Worm (Caenorhabditis elegans) whole organism, midembryonic: Measurements from ENCODE around the gene coq-5.

Experiments
- flt-1 ChIP-seq: fragments of 200-800 bp; sonication (Bioruptor generic); IDR thresholded peaks from 2 replicates; pipeline ENCODE4 v1.3.6; 2022; ENCODE audit warnings: missing genetic modification characterization, missing compliant biosample characterization
- ref-1 ChIP-seq: fragments of 200-800 bp; sonication (Bioruptor generic); conservative IDR thresholded peaks from 2 replicates; pipeline ENCODE4 v1.3.6; 2022; ENCODE audit warnings: missing genetic modification reagents, missing genetic modification characterization, missing compliant biosample characterization
- ztf-23 ChIP-seq: fragments of 200-800 bp; sonication (Bioruptor generic); IDR thresholded peaks from 2 replicates; pipeline ENCODE4 v1.3.6; 2022; ENCODE audit warnings: missing genetic modification reagents, missing genetic modification characterization, missing compliant biosample characterization

DNA sequence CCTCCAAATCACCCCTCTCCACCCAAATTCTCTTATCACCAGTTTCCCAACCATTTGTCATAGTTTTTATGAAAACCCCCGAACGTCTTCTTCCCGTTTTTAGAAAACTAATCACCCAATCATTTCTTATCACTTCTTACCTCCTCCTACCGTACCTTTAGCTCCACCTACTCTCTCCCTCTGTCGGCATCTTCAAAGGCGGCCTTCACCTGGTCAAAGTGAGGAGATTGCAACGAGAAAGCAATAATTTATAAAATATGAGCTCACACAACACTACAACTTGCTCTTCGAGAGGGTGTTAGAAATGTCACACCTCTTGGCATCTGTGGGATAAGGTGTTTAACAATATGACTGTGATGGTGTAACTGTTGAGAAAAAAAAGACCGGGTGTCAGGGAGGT lies 49.2 kb downstream of the coq-5 start:
- TF ChIP-seq flt-1 (GFP tag; lab: Robert Waterston, UW) (no peak), ref-1 (GFP tag; lab: Robert Waterston, UW) (no peak), ztf-23 (GFP tag; lab: Robert Waterston, UW) (no peak)
